Worm (Caenorhabditis elegans): ENCODE results near the gene F21D5.6.

- no peak for TF ChIP-seq dpl-1 (GFP tag; optimal IDR thresholded peaks at IDR 0.05)
- TF ChIP-seq rpc-1 (optimal IDR thresholded peaks at IDR 0.05): no peak
- TF ChIP-seq rpc-1 (tag; optimal IDR thresholded peaks at IDR 0.05): no peak
- no peak for TF ChIP-seq ama-1 (optimal IDR thresholded peaks at IDR 0.05)
- no peak for TF ChIP-seq ama-1 (GFP tag; optimal IDR thresholded peaks at IDR 0.05)
- TF ChIP-seq F33H1.4 (GFP tag; IDR thresholded peaks at IDR 0.05): no peak
- no peak for TF ChIP-seq lin-26 (GFP tag; IDR thresholded peaks at IDR 0.05)
- TF ChIP-seq B0019.2 (GFP tag; conservative IDR thresholded peaks at IDR 0.05): no peak
These were observed 15.8 kb downstream of the F21D5.6 start, which contains the start of gene pgm-3 for ce11 chrIV:8725345-8725744.

Data from whole organism, young adult.